Worm (Caenorhabditis elegans): ENCODE results near the gene nipa-1.

The nipa-1 gene

DNA sequence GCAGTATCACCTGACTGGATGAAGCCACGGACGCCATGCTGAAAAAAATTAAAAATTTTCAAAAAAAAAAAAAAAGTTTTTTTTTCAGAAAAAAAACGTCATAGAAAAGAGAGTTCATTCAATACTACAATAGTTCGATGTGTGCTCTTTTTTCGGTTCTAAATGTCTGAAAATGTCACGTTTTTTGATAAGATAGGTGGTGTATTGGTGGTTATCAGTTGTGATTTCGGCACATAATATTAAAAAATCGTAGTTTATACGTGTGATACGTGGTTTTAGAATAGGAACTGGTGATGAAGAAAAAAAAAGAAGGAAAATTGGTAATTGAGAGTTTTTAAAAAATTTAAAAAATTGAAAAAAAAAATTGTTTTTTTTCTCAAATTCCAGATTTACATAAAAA lies 10.0 kb downstream of the nipa-1 start:
- TF ChIP-seq gmeb-1 (tag; optimal IDR thresholded peaks at IDR 0.05), result peak; percentile 28
- TF ChIP-seq crh-2 (tag; optimal IDR thresholded peaks at IDR 0.05), result peak; percentile 74
- TF ChIP-seq fos-1 (tag; optimal IDR thresholded peaks at IDR 0.05), result peak; percentile 92
- TF ChIP-seq elt-3 (tag; optimal IDR thresholded peaks at IDR 0.05), result no peak
- TF ChIP-seq sma-9 (GFP tag; optimal IDR thresholded peaks at IDR 0.05), result peak; percentile 70
- no peak for TF ChIP-seq sma-9 (tag; optimal IDR thresholded peaks at IDR 0.05)

DNA sequence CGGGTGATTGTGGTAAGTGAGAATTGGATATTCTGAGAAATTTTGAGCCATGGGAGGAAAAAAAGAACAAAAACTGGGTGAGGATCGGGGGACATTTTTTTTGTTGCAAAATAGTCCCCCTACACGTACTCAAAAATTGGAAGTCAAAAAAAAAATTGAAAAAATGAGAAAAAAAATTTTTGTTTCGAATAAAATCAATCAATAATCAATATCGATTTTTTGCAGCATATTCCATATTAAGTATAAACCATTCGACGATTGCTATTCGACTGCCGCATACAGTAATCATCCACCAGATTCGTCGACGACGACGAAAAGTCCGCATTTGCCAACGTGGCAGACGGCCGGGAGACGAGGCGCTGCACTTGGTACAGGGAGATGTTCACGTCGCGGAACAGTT lies 14.3 kb downstream of the nipa-1 start:
- TF ChIP-seq ceh-16 (tag; optimal IDR thresholded peaks at IDR 0.05), result no peak
- no peak for TF ChIP-seq blmp-1 (tag; optimal IDR thresholded peaks at IDR 0.05; ENCODE audit: insufficient read depth)
- no peak for TF ChIP-seq ztf-4 (tag; optimal IDR thresholded peaks at IDR 0.05)
- TF ChIP-seq mdl-1 (tag; optimal IDR thresholded peaks at IDR 0.05), result no peak
- no peak for TF ChIP-seq aly-2 (tag; optimal IDR thresholded peaks at IDR 0.05)
- no peak for TF ChIP-seq nhr-25 (tag; optimal IDR thresholded peaks at IDR 0.05)
- no peak for TF ChIP-seq nhr-10 (tag; optimal IDR thresholded peaks at IDR 0.05)
- TF ChIP-seq F13H6.1 (tag; optimal IDR thresholded peaks at IDR 0.05), result no peak
- TF ChIP-seq skn-1 (tag; optimal IDR thresholded peaks at IDR 0.05), result no peak
- no peak for TF ChIP-seq nhr-129 (tag; optimal IDR thresholded peaks at IDR 0.05)
- TF ChIP-seq mab-5 (tag; optimal IDR thresholded peaks at IDR 0.05), result no peak
- no peak for TF ChIP-seq nhr-21 (tag; optimal IDR thresholded peaks at IDR 0.05)
- no peak for TF ChIP-seq alr-1 (tag; optimal IDR thresholded peaks at IDR 0.05)
- TF ChIP-seq sma-3 (GFP tag; optimal IDR thresholded peaks at IDR 0.05), result no peak
- no peak for TF ChIP-seq nhr-12 (tag; optimal IDR thresholded peaks at IDR 0.05)
- no peak for TF ChIP-seq unc-55 (GFP tag; optimal IDR thresholded peaks at IDR 0.05)

DNA sequence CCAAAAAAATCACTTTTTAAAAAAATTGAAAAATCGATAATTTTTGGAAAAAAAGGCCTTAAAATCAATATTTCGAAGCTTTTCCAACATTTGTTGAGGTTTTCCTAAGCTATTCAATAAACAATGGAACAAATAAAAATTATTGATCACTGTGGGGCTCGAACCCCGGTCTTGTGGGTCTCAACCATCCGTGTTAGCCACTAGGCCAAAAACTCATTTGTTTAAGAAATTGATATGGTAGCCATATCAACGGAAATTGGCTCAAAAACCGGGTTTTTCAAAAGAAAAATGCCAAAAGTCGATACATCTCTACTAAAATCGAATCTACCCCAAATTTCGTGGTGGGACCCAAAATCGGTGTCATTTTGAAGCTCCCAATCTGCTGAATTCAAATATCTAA lies 14.9 kb downstream of the nipa-1 start:
- TF ChIP-seq gmeb-1 (tag; optimal IDR thresholded peaks at IDR 0.05), result peak; percentile 5
- TF ChIP-seq alr-1 (tag; optimal IDR thresholded peaks at IDR 0.05), result no peak

DNA sequence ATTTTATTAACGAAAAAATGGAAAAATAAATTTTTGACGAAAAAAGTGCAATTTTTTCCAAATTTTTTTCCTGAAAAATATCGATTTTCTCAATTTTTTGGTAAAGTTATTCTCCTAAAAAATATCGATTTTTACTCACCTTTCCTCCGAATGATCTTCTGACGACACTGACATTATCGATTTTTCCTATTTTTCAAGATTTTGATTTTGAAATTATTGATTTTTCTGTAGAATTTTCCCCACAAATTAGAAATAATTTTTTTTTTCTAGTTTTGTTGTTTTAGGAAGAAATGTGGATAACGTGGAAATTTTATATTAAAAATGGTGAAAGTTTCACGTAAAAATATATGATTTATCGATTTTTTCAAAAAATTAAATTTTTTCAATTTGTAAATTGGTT lies 15.4 kb downstream of the nipa-1 start:
- TF ChIP-seq dmd-4 (tag; optimal IDR thresholded peaks at IDR 0.05) (no peak), ceh-16 (tag; optimal IDR thresholded peaks at IDR 0.05) (no peak), ztf-4 (tag; optimal IDR thresholded peaks at IDR 0.05) (no peak)

DNA sequence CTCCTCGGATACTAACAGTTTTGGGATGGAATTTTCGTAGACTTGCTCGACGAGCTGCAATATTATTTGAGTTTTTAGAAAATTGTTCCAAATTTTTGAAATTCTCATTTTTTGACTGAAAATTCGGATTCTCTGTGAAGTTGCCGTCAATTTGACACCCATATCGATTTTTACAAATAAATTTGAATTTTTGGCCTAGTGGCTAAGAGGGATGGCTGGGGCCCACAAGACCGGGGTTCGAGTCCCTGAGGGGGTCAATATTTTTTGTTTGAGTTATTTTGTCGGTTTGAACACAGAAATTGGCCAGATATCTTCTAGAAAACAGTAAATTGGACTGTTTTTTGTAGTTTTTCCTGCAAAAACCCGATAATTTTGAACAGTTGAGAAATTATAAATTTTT lies 16.3 kb downstream of the nipa-1 start:
- TF ChIP-seq lsy-2 (tag; optimal IDR thresholded peaks at IDR 0.05) (no peak), blmp-1 (tag; optimal IDR thresholded peaks at IDR 0.05; ENCODE audit: insufficient read depth) (no peak), lin-13 (GFP tag; optimal IDR thresholded peaks at IDR 0.05) (no peak), sem-4 (tag; optimal IDR thresholded peaks at IDR 0.05) (no peak), snpc-4 (tag; optimal IDR thresholded peaks at IDR 0.05) (no peak), R02D3.7 (tag; optimal IDR thresholded peaks at IDR 0.05) (no peak), aly-2 (tag; optimal IDR thresholded peaks at IDR 0.05) (no peak), ceh-82 (tag; optimal IDR thresholded peaks at IDR 0.05) (no peak), dmd-4 (tag; optimal IDR thresholded peaks at IDR 0.05) (no peak), fos-1 (tag; optimal IDR thresholded peaks at IDR 0.05) (no peak), lin-11 (tag; optimal IDR thresholded peaks at IDR 0.05) (no peak), egl-27 (tag; optimal IDR thresholded peaks at IDR 0.05) (no peak), skn-1 (tag; optimal IDR thresholded peaks at IDR 0.05) (no peak), C34F6.9 (tag; optimal IDR thresholded peaks at IDR 0.05) (no peak), nhr-21 (tag; optimal IDR thresholded peaks at IDR 0.05) (no peak), unc-62 (GFP tag; optimal IDR thresholded peaks at IDR 0.05) (no peak), nhr-12 (tag; optimal IDR thresholded peaks at IDR 0.05) (no peak)

DNA sequence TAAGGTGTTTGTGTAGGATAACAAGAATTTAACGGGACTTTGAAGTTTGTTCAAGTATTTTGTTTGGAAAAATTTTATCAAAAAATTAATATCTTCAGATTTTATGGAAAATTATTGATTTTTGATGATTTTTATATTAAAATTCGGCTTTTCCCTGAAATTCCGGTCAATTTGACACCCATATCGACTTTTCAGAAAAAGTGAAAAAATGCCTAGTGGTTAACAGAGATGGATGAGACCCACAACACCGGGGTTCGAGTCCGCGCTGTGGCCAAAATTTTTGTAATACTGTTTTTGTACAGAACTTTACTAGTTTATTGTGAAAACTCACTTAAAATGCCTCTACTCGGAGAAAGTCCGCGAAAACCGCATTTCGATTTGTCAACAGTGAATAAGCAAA lies 17.4 kb downstream of the nipa-1 start:
- no peak for TF ChIP-seq aly-2 (tag; optimal IDR thresholded peaks at IDR 0.05)
- TF ChIP-seq lin-11 (tag; optimal IDR thresholded peaks at IDR 0.05), result no peak
- TF ChIP-seq lsy-2 (tag; optimal IDR thresholded peaks at IDR 0.05), result no peak
- TF ChIP-seq sma-9 (GFP tag; optimal IDR thresholded peaks at IDR 0.05), result no peak
- no peak for TF ChIP-seq sma-9 (tag; optimal IDR thresholded peaks at IDR 0.05)
- TF ChIP-seq nhr-6 (tag; optimal IDR thresholded peaks at IDR 0.05), result no peak
- no peak for TF ChIP-seq mbf-1 (tag; optimal IDR thresholded peaks at IDR 0.05)
